Worm (Caenorhabditis elegans) whole organism, young adult: ENCODE measurements around the gene unc-80.

Experiments used
- ama-1 ChIP-seq, 3 experiments: fragments of 150-350 bp in 1 of 3; sonication (generic microtip) in 2 of 3; optimal IDR thresholded peaks; 2 replicates each; lab custom pipeline; 2014 to 2018; ENCODE audit warnings: missing biosample characterization in 2 of 3, missing genetic modification characterization in 2 of 3, missing genetic modification reagents in 2 of 3
- ceh-91 ChIP-seq: fragments of 200-800 bp; sonication (Bioruptor generic); IDR thresholded peaks from 2 replicates; pipeline ENCODE4 v1.3.6; 2022; ENCODE audit warnings: missing genetic modification reagents, missing genetic modification characterization, missing compliant biosample characterization
- nhr-80 ChIP-seq: sonication (generic microtip); optimal IDR thresholded peaks from 2 replicates; lab custom pipeline; 2016; ENCODE audit warnings: missing genetic modification characterization, missing compliant biosample characterization

ce11 chrV:20850580-20850979, 28.8 kb upstream of the unc-80 start, which contains the start of gene clec-264:
- TF ChIP-seq ama-1 (optimal IDR thresholded peaks at IDR 0.05; lab: Kevin White, UChicago) (no peak), ama-1 (GFP tag; optimal IDR thresholded peaks at IDR 0.05; lab: Kevin White, UChicago) (no peak), ceh-91 (GFP tag; lab: Robert Waterston, UW) (no peak), nhr-80 (no peak)
